Worm (Caenorhabditis elegans): Measurements from ENCODE around the gene B0507.4.

The B0507.4 gene

ce11 chrV:8799293-8799812 lies 44.6 kb downstream of the B0507.4 start:
- TF ChIP-seq C08G9.2 (tag; optimal IDR thresholded peaks at IDR 0.05): no peak
- no peak for TF ChIP-seq pag-3 (tag; optimal IDR thresholded peaks at IDR 0.05; ENCODE audit: borderline replicate concordance)
- TF ChIP-seq mec-3 (tag; optimal IDR thresholded peaks at IDR 0.05; ENCODE audit: borderline replicate concordance): no peak
- TF ChIP-seq ceh-9 (tag; optimal IDR thresholded peaks at IDR 0.05): no peak
- no peak for TF ChIP-seq syd-9 (tag; optimal IDR thresholded peaks at IDR 0.05)

ce11 chrV:8800978-8801559 lies 46.3 kb downstream of the B0507.4 start, which contains the start of gene magu-2:
Gene magu-2 (minus strand): TSS chrV:8801028.
- no peak for TF ChIP-seq ref-2 (tag; optimal IDR thresholded peaks at IDR 0.05)
- no peak for TF ChIP-seq K09A11.1 (tag; optimal IDR thresholded peaks at IDR 0.05; ENCODE audit: insufficient read depth)
- no peak for TF ChIP-seq ceh-31 (tag; optimal IDR thresholded peaks at IDR 0.05)
- no peak for TF ChIP-seq gmeb-2 (tag; optimal IDR thresholded peaks at IDR 0.05)
- no peak for TF ChIP-seq lim-6 (tag; optimal IDR thresholded peaks at IDR 0.05)
- no peak for TF ChIP-seq lin-11 (tag; optimal IDR thresholded peaks at IDR 0.05)
- TF ChIP-seq ztf-16 (tag; optimal IDR thresholded peaks at IDR 0.05): no peak
- TF ChIP-seq hlh-13 (GFP tag; optimal IDR thresholded peaks at IDR 0.05): no peak
- no peak for TF ChIP-seq tbx-2 (tag; optimal IDR thresholded peaks at IDR 0.05)
- TF ChIP-seq fkh-10 (GFP tag; optimal IDR thresholded peaks at IDR 0.05): no peak
- TF ChIP-seq sox-2 (GFP tag; IDR thresholded peaks at IDR 0.05): no peak
- no peak for TF ChIP-seq fkh-6 (tag; optimal IDR thresholded peaks at IDR 0.05)
- TF ChIP-seq hlh-30 (tag; optimal IDR thresholded peaks at IDR 0.05; ENCODE audit: insufficient read depth): no peak
- no peak for TF ChIP-seq ceh-34 (tag; optimal IDR thresholded peaks at IDR 0.05)
- no peak for TF ChIP-seq che-1 (tag; optimal IDR thresholded peaks at IDR 0.05)
- TF ChIP-seq ceh-48 (tag; optimal IDR thresholded peaks at IDR 0.05): no peak
- no peak for TF ChIP-seq ets-4 (tag; optimal IDR thresholded peaks at IDR 0.05)
- no peak for TF ChIP-seq Y22D7AL.16 (tag; optimal IDR thresholded peaks at IDR 0.05)
- TF ChIP-seq pha-4 (tag; optimal IDR thresholded peaks at IDR 0.05): no peak
- no peak for TF ChIP-seq eyg-1 (tag; optimal IDR thresholded peaks at IDR 0.05)

- TF ChIP-seq ceh-18 (tag; optimal IDR thresholded peaks at IDR 0.05) (peak; percentile 91), ama-1 (optimal IDR thresholded peaks at IDR 0.05) (no peak), rnt-1 (tag; optimal IDR thresholded peaks at IDR 0.05) (peak; percentile 68), unc-42 (tag; optimal IDR thresholded peaks at IDR 0.05) (no peak), fkh-6 (tag; optimal IDR thresholded peaks at IDR 0.05) (no peak), hlh-8 (tag; optimal IDR thresholded peaks at IDR 0.05) (no peak), C38D4.7 (GFP tag; optimal IDR thresholded peaks at IDR 0.05) (no peak), sox-4 (tag; optimal IDR thresholded peaks at IDR 0.05) (no peak), ceh-31 (tag; optimal IDR thresholded peaks at IDR 0.05) (peak; percentile 22), nhr-11 (tag; optimal IDR thresholded peaks at IDR 0.05) (no peak), ceh-2 (tag; optimal IDR thresholded peaks at IDR 0.05) (no peak), tbx-2 (tag; optimal IDR thresholded peaks at IDR 0.05) (peak; percentile 15), lin-11 (tag; optimal IDR thresholded peaks at IDR 0.05) (no peak), nfya-1 (tag; optimal IDR thresholded peaks at IDR 0.05) (peak; percentile 17)
These were observed 47.5 kb downstream of the B0507.4 start for ce11 chrV:8802252-8802651.

ce11 chrV:8805047-8805446 lies 50.3 kb downstream of the B0507.4 start:
- TF ChIP-seq hlh-8 (tag; optimal IDR thresholded peaks at IDR 0.05) (no peak), unc-42 (tag; optimal IDR thresholded peaks at IDR 0.05) (peak; percentile 91), C38D4.7 (GFP tag; optimal IDR thresholded peaks at IDR 0.05) (no peak), ceh-31 (tag; optimal IDR thresholded peaks at IDR 0.05) (peak; percentile 42), ceh-9 (tag; optimal IDR thresholded peaks at IDR 0.05) (no peak), K02D7.2 (tag; optimal IDR thresholded peaks at IDR 0.05) (no peak)

All from whole organism, late embryonic.